Worm (Caenorhabditis elegans) whole organism, L4 larva: ENCODE measurements around the gene cest-6.

Source experiments
- dmd-8 ChIP-seq: fragments of 200-800 bp; sonication (Bioruptor generic); IDR thresholded peaks from 2 replicates; pipeline ENCODE4 v1.3.6; 2022; ENCODE audit warnings: missing genetic modification characterization, missing compliant biosample characterization
- jun-1 ChIP-seq: fragments of 150-350 bp; optimal IDR thresholded peaks from 2 replicates; lab custom pipeline; 2014; ENCODE audit warnings: missing biosample characterization, missing genetic modification reagents, missing genetic modification characterization
- lin-15B ChIP-seq: fragments of 150-350 bp; sonication (generic microtip); optimal IDR thresholded peaks from 3 replicates; lab custom pipeline; 2014; ENCODE audit warnings: missing biosample characterization, missing genetic modification characterization
- lir-3 ChIP-seq: sonication (generic microtip); optimal IDR thresholded peaks from 2 replicates; lab custom pipeline; 2016; ENCODE audit warnings: mild to moderate bottlenecking, missing genetic modification characterization, missing compliant biosample characterization

DNA sequence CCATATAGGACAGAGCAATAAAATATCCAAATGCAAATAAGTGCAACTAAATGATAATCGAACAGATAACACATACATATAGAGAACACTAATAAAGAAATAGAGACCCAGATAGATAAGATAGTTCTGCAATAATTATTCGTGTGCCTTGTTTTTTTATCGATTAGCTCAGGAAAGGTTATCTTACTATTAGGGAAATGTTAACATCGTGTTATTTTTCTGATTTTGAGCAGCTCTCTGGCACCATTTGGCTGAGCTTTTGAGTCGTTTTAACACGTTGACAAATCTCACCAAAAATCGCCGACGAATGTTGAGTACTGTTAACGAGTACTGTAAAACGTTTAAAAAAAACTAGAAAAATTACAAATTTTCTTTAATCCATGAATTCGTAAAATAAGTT is at the start of gene cest-6:
- TF ChIP-seq lin-15B (tag; lab: Kevin White, UChicago) (no peak), dmd-8 (no peak), lir-3 (tag; lab: Kevin White, UChicago) (no peak), jun-1 (tag; lab: Kevin White, UChicago) (no peak)
